Worm (Caenorhabditis elegans) whole organism, late embryonic: Measurements from ENCODE around the gene T04C10.3.

Source experiments
- C08G9.2 ChIP-seq: sonication (generic microtip); optimal IDR thresholded peaks from 2 replicates; lab custom pipeline; 2016; ENCODE audit warnings: mild to moderate bottlenecking, missing genetic modification characterization, moderate library complexity, missing compliant biosample characterization
- C38D4.7 ChIP-seq: fragments of 200-800 bp; sonication (Bioruptor generic); optimal IDR thresholded peaks from 2 replicates; lab custom pipeline; 2018; ENCODE audit warnings: mild to moderate bottlenecking, missing genetic modification characterization, moderate library complexity, missing compliant biosample characterization
- K02D7.2 ChIP-seq: sonication (generic microtip); optimal IDR thresholded peaks from 2 replicates; lab custom pipeline; 2017; ENCODE audit warnings: mild to moderate bottlenecking, missing genetic modification characterization, missing compliant biosample characterization
- K09A11.1 ChIP-seq: sonication (generic microtip); optimal IDR thresholded peaks from 2 replicates; lab custom pipeline; 2017; ENCODE audit warnings: antibody characterized with exemption, mild to moderate bottlenecking, missing genetic modification characterization, missing compliant biosample characterization; ENCODE audit not compliant: insufficient read depth
- T23F11.4 ChIP-seq: fragments of 200-800 bp; sonication (Bioruptor generic); optimal IDR thresholded peaks from 2 replicates; lab custom pipeline; 2018; ENCODE audit warnings: mild to moderate bottlenecking, missing genetic modification characterization, missing compliant biosample characterization
- ahr-1 ChIP-seq: sonication (generic microtip); optimal IDR thresholded peaks from 2 replicates; lab custom pipeline; 2016; ENCODE audit warnings: missing genetic modification characterization, missing compliant biosample characterization
- ama-1 ChIP-seq: fragments of 150-350 bp; optimal IDR thresholded peaks from 2 replicates; lab custom pipeline; 2014
- ceh-14 ChIP-seq: sonication (generic microtip); optimal IDR thresholded peaks from 2 replicates; lab custom pipeline; 2016; ENCODE audit warnings: missing genotype, missing genetic modification characterization, missing compliant biosample characterization
- ceh-19 ChIP-seq: fragments of 200-800 bp; sonication (Bioruptor generic); optimal IDR thresholded peaks from 2 replicates; lab custom pipeline; 2018; ENCODE audit warnings: mild to moderate bottlenecking, missing genetic modification characterization, missing compliant biosample characterization
- ceh-2 ChIP-seq: sonication (generic microtip); optimal IDR thresholded peaks from 2 replicates; lab custom pipeline; 2016; ENCODE audit warnings: missing genotype, missing genetic modification characterization, missing compliant biosample characterization
- ceh-22 ChIP-seq: sonication (generic microtip); optimal IDR thresholded peaks from 2 replicates; lab custom pipeline; 2017; ENCODE audit warnings: missing biosample characterization, missing genetic modification characterization
- ceh-31 ChIP-seq: sonication (generic microtip); optimal IDR thresholded peaks from 2 replicates; lab custom pipeline; 2016; ENCODE audit warnings: missing genetic modification characterization, missing compliant biosample characterization
- ceh-34 ChIP-seq: sonication (generic microtip); optimal IDR thresholded peaks from 2 replicates; lab custom pipeline; 2016; ENCODE audit warnings: mild to moderate bottlenecking, missing genetic modification characterization, missing compliant biosample characterization
- ceh-45 ChIP-seq: fragments of 200-800 bp; sonication (Bioruptor generic); IDR thresholded peaks from 2 replicates; pipeline ENCODE4 v1.3.6; 2022; ENCODE audit warnings: missing genetic modification reagents, missing genetic modification characterization, missing compliant biosample characterization
- ceh-48 ChIP-seq: sonication (generic microtip); optimal IDR thresholded peaks from 2 replicates; lab custom pipeline; 2016; ENCODE audit warnings: missing genetic modification characterization, inconsistent platforms, missing compliant biosample characterization
- ceh-9 ChIP-seq: sonication (generic microtip); optimal IDR thresholded peaks from 2 replicates; lab custom pipeline; 2016; ENCODE audit warnings: mild to moderate bottlenecking, missing genetic modification characterization, inconsistent platforms, missing compliant biosample characterization
- dve-1 ChIP-seq: sonication (generic microtip); optimal IDR thresholded peaks from 2 replicates; lab custom pipeline; 2017; ENCODE audit warnings: antibody characterized with exemption, mild to moderate bottlenecking, missing genetic modification characterization, missing compliant biosample characterization
- elt-2 ChIP-seq: sonication (generic microtip); optimal IDR thresholded peaks from 2 replicates; lab custom pipeline; 2016; ENCODE audit warnings: missing genetic modification reagents, missing genetic modification characterization, missing compliant biosample characterization
- fax-1 ChIP-seq: sonication (generic microtip); optimal IDR thresholded peaks from 2 replicates; lab custom pipeline; 2016; ENCODE audit warnings: missing genotype, missing genetic modification characterization, missing compliant biosample characterization
- fkh-10 ChIP-seq: fragments of 150-350 bp; optimal IDR thresholded peaks from 2 replicates; lab custom pipeline; 2014; ENCODE audit warnings: missing biosample characterization, missing genetic modification reagents, missing genetic modification characterization
- gmeb-2 ChIP-seq: sonication (generic microtip); optimal IDR thresholded peaks from 2 replicates; lab custom pipeline; 2016; ENCODE audit warnings: missing genetic modification characterization, inconsistent platforms, missing compliant biosample characterization
- hlh-13 ChIP-seq: fragments of 200-800 bp; sonication (Bioruptor generic); optimal IDR thresholded peaks from 2 replicates; lab custom pipeline; 2018; ENCODE audit warnings: mild to moderate bottlenecking, missing genetic modification characterization, missing compliant biosample characterization
- hlh-15 ChIP-seq: sonication (generic microtip); optimal IDR thresholded peaks from 2 replicates; lab custom pipeline; 2016; ENCODE audit warnings: missing genetic modification characterization, missing compliant biosample characterization
- hlh-6 ChIP-seq: sonication (generic microtip); optimal IDR thresholded peaks from 2 replicates; lab custom pipeline; 2016; ENCODE audit warnings: missing genotype, missing genetic modification characterization, missing compliant biosample characterization
- hlh-8 ChIP-seq: sonication (generic microtip); optimal IDR thresholded peaks from 2 replicates; lab custom pipeline; 2016; ENCODE audit warnings: missing genotype, missing genetic modification characterization, missing compliant biosample characterization
- lim-6 ChIP-seq: sonication (generic microtip); optimal IDR thresholded peaks from 2 replicates; lab custom pipeline; 2016; ENCODE audit warnings: missing genetic modification characterization, missing compliant biosample characterization
- madf-2 ChIP-seq: sonication (generic microtip); optimal IDR thresholded peaks from 2 replicates; lab custom pipeline; 2017; ENCODE audit warnings: missing genetic modification characterization, missing compliant biosample characterization
- nfya-1 ChIP-seq: sonication (generic microtip); optimal IDR thresholded peaks from 2 replicates; lab custom pipeline; 2017; ENCODE audit warnings: missing genetic modification characterization, mild to moderate bottlenecking, missing compliant biosample characterization, antibody characterized with exemption, moderate library complexity
- nhr-11 ChIP-seq: fragments of 150-350 bp; optimal IDR thresholded peaks from 2 replicates; lab custom pipeline; 2014; ENCODE audit warnings: missing biosample characterization, missing genetic modification characterization
- nhr-232 ChIP-seq: sonication (generic microtip); optimal IDR thresholded peaks from 2 replicates; lab custom pipeline; 2016; ENCODE audit warnings: missing genetic modification characterization, missing compliant biosample characterization
- npax-4 ChIP-seq: sonication (generic microtip); optimal IDR thresholded peaks from 2 replicates; lab custom pipeline; 2016; ENCODE audit warnings: missing genetic modification characterization, missing compliant biosample characterization
- pax-1 ChIP-seq: fragments of 150-350 bp; optimal IDR thresholded peaks from 2 replicates; lab custom pipeline; 2014; ENCODE audit warnings: missing biosample characterization, missing genetic modification characterization
- pha-2 ChIP-seq: sonication (generic microtip); optimal IDR thresholded peaks from 2 replicates; lab custom pipeline; 2017; ENCODE audit warnings: mild to moderate bottlenecking, missing genetic modification characterization, missing compliant biosample characterization
- pha-4 ChIP-seq: fragments of 150-350 bp; optimal IDR thresholded peaks from 2 replicates; lab custom pipeline; 2018; ENCODE audit warnings: missing biosample characterization, missing genetic modification reagents, missing genetic modification characterization
- pros-1 ChIP-seq: fragments of 150-350 bp; optimal IDR thresholded peaks from 2 replicates; lab custom pipeline; 2014; ENCODE audit warnings: missing biosample characterization, missing genetic modification reagents, missing genetic modification characterization
- ref-2 ChIP-seq: sonication (generic microtip); optimal IDR thresholded peaks from 2 replicates; lab custom pipeline; 2016; ENCODE audit warnings: missing genetic modification characterization, missing compliant biosample characterization
- rnt-1 ChIP-seq: sonication (generic microtip); optimal IDR thresholded peaks from 2 replicates; lab custom pipeline; 2016; ENCODE audit warnings: missing genetic modification characterization, missing compliant biosample characterization
- sdc-2 ChIP-seq: sonication (generic microtip); optimal IDR thresholded peaks from 2 replicates; lab custom pipeline; 2016; ENCODE audit warnings: missing genotype, missing genetic modification characterization, missing compliant biosample characterization
- sox-2 ChIP-seq: fragments of 200-800 bp; sonication (Bioruptor generic); IDR thresholded peaks from 2 replicates; pipeline ENCODE4 v1.3.6; 2022; ENCODE audit warnings: missing genetic modification reagents, missing genetic modification characterization, missing compliant biosample characterization
- syd-9 ChIP-seq: sonication (generic microtip); optimal IDR thresholded peaks from 2 replicates; lab custom pipeline; 2016; ENCODE audit warnings: mild to moderate bottlenecking, missing genetic modification characterization, moderate library complexity, missing compliant biosample characterization
- tbx-2 ChIP-seq: sonication (generic microtip); optimal IDR thresholded peaks from 2 replicates; lab custom pipeline; 2016; ENCODE audit warnings: missing genetic modification characterization, missing compliant biosample characterization
- unc-3 ChIP-seq, 2 experiments: fragments of 200-800 bp in 1 of 2; sonication (Bioruptor generic) in 1 of 2; sonication (generic microtip) in 1 of 2; conservative IDR thresholded peaks in 1 of 2; optimal IDR thresholded peaks in 1 of 2; 2 replicates each; pipeline versions ENCODE4 v1.3.6 to Lab custom; 2016 to 2022; ENCODE audit warnings: missing compliant biosample characterization in 2 of 2, missing genetic modification characterization in 2 of 2, missing genetic modification reagents in 1 of 2
- unc-55 ChIP-seq: sonication (generic microtip); optimal IDR thresholded peaks from 2 replicates; lab custom pipeline; 2017; ENCODE audit warnings: missing biosample characterization, missing genetic modification reagents, missing genetic modification characterization
- unc-86 ChIP-seq: sonication (generic microtip); optimal IDR thresholded peaks from 2 replicates; lab custom pipeline; 2016; ENCODE audit warnings: missing genetic modification characterization, missing compliant biosample characterization

T04C10.3 gene

ce11 chrX:14792315-14793197 is 19.6 kb upstream of the T04C10.3 start:
- TF ChIP-seq pha-2 (no peak), ceh-45 (GFP tag; lab: Robert Waterston, UW) (no peak), fkh-10 (GFP tag; lab: Kevin White, UChicago) (no peak)

ce11 chrX:14793198-14793747 is 18.9 kb upstream of the T04C10.3 start, which contains the start of gene sprr-2:
TSS of gene sprr-2 (plus strand) at chrX:14793445.
- TF ChIP-seq npax-4 = no peak
- no peak for TF ChIP-seq K02D7.2 (tag; lab: Kevin White, UChicago)
- peak; percentile 96 for TF ChIP-seq elt-2 (tag; lab: Kevin White, UChicago)
- TF ChIP-seq ama-1 (lab: Kevin White, UChicago) = no peak
- no peak for TF ChIP-seq fax-1 (tag; lab: Kevin White, UChicago)
- TF ChIP-seq rnt-1 = no peak
- no peak for TF ChIP-seq ceh-2 (tag; lab: Kevin White, UChicago)
- TF ChIP-seq ceh-14 = no peak
- TF ChIP-seq ceh-48 (tag; lab: Kevin White, UChicago) = no peak

- no peak for TF ChIP-seq hlh-8 (tag; lab: Kevin White, UChicago)
- no peak for TF ChIP-seq K09A11.1
- TF ChIP-seq npax-4 = no peak
- no peak for TF ChIP-seq unc-86 (tag; lab: Kevin White, UChicago)
- no peak for TF ChIP-seq T23F11.4 (GFP tag; lab: Kevin White, UChicago)
- TF ChIP-seq pros-1 (tag; lab: Kevin White, UChicago) = no peak
- TF ChIP-seq unc-3 (GFP tag; conservative IDR thresholded peaks at IDR 0.05; lab: Robert Waterston, UW) = no peak
- TF ChIP-seq unc-3 (tag; optimal IDR thresholded peaks at IDR 0.05; lab: Kevin White, UChicago) = no peak
- no peak for TF ChIP-seq ref-2 (tag; lab: Kevin White, UChicago)
- TF ChIP-seq ahr-1 (tag; lab: Kevin White, UChicago) = no peak
- no peak for TF ChIP-seq ceh-9 (tag; lab: Kevin White, UChicago)
- TF ChIP-seq C08G9.2 = no peak
- TF ChIP-seq pax-1 (tag; lab: Kevin White, UChicago) = no peak
- TF ChIP-seq, all 69 proteins: peak for 0
Observed at ce11 chrX:14794170-14794569, 18.0 kb upstream of the T04C10.3 start.

ce11 chrX:14797405-14797804 is 14.8 kb upstream of the T04C10.3 start:
- TF ChIP-seq nhr-11 (tag; lab: Kevin White, UChicago) = no peak
- TF ChIP-seq hlh-6 (tag; lab: Kevin White, UChicago) = no peak
- TF ChIP-seq lim-6 (tag; lab: Kevin White, UChicago) = no peak
- TF ChIP-seq ceh-31 (tag; lab: Kevin White, UChicago) = no peak
- no peak for TF ChIP-seq dve-1 (tag; lab: Kevin White, UChicago)
- TF ChIP-seq unc-55 (GFP tag; lab: Kevin White, UChicago) = no peak
- no peak for TF ChIP-seq ref-2 (tag; lab: Kevin White, UChicago)
- TF ChIP-seq nhr-232 (tag; lab: Kevin White, UChicago) = no peak
- TF ChIP-seq C38D4.7 (GFP tag; lab: Kevin White, UChicago) = no peak
- no peak for TF ChIP-seq sox-2 (GFP tag; lab: Robert Waterston, UW)
- TF ChIP-seq pha-4 (tag; lab: Kevin White, UChicago) = no peak

- peak; percentile 21 for TF ChIP-seq nfya-1 (tag; lab: Kevin White, UChicago)
- peak; percentile 54 for TF ChIP-seq madf-2 (tag; lab: Kevin White, UChicago)
- TF ChIP-seq npax-4 = peak; percentile 39
- TF ChIP-seq pha-4 (tag; lab: Kevin White, UChicago) = no peak
- TF ChIP-seq C38D4.7 (GFP tag; lab: Kevin White, UChicago) = peak; percentile 76
- peak; percentile 26 for TF ChIP-seq hlh-15 (tag; lab: Kevin White, UChicago)
- peak; percentile 70 for TF ChIP-seq ceh-19 (GFP tag; lab: Kevin White, UChicago)
- TF ChIP-seq ceh-2 (tag; lab: Kevin White, UChicago) = peak; percentile 60
- peak; percentile 73 for TF ChIP-seq gmeb-2 (tag; lab: Kevin White, UChicago)
- peak; percentile 87 for TF ChIP-seq sdc-2
- TF ChIP-seq ceh-22 (tag; lab: Kevin White, UChicago) = no peak
- TF ChIP-seq ceh-34 (tag; lab: Kevin White, UChicago) = peak; percentile 76
- TF ChIP-seq hlh-13 (GFP tag; lab: Kevin White, UChicago) = peak; percentile 74
- peak; percentile 59 for TF ChIP-seq syd-9 (tag; lab: Kevin White, UChicago)
- TF ChIP-seq tbx-2 (tag; lab: Kevin White, UChicago) = peak; percentile 77
Observed at ce11 chrX:14804706-14805105, 7.5 kb upstream of the T04C10.3 start.
